Worm (Caenorhabditis elegans): ENCODE results near the gene cblc-1.

DNA sequence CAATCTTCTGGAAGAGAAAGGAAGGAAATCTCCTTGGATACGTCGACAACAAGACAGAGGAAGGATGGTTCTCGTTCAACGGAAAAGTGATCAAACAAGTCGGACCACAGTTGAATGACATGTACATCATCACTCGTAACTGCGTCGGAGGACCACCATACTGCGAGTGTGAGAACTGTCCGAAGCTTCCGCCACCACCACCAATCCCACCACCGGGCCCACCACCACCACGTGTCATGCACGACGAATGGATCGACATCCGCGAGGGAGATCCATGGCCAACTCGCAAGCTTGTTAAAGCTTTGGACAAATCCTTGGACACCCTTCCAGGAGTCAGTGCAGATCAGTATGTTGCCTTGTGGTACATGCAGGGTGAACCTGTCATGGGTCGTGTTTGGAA is 9.7 kb downstream of the cblc-1 start:
- TF ChIP-seq elt-3 (tag; optimal IDR thresholded peaks at IDR 0.05) (no peak), ztf-11 (tag; optimal IDR thresholded peaks at IDR 0.05) (no peak), nhr-237 (tag; optimal IDR thresholded peaks at IDR 0.05) (no peak), flh-1 (GFP tag; optimal IDR thresholded peaks at IDR 0.05) (no peak), hlh-1 (tag; optimal IDR thresholded peaks at IDR 0.05) (no peak), unc-62 (GFP tag; optimal IDR thresholded peaks at IDR 0.05) (no peak), cnd-1 (tag; optimal IDR thresholded peaks at IDR 0.05) (no peak)
